Worm (Caenorhabditis elegans) whole organism, late embryonic: Measurements from ENCODE around the gene F18C5.10.

ENCODE experiments used
- C08G9.2 ChIP-seq: sonication (generic microtip); optimal IDR thresholded peaks from 2 replicates; lab custom pipeline; 2016; ENCODE audit warnings: mild to moderate bottlenecking, missing genetic modification characterization, moderate library complexity, missing compliant biosample characterization
- F13H6.1 ChIP-seq: sonication (generic microtip); optimal IDR thresholded peaks from 2 replicates; lab custom pipeline; 2016; ENCODE audit warnings: missing genetic modification characterization, missing compliant biosample characterization
- K02D7.2 ChIP-seq: sonication (generic microtip); optimal IDR thresholded peaks from 2 replicates; lab custom pipeline; 2017; ENCODE audit warnings: mild to moderate bottlenecking, missing genetic modification characterization, missing compliant biosample characterization
- K09A11.1 ChIP-seq: sonication (generic microtip); optimal IDR thresholded peaks from 2 replicates; lab custom pipeline; 2017; ENCODE audit warnings: antibody characterized with exemption, mild to moderate bottlenecking, missing genetic modification characterization, missing compliant biosample characterization; ENCODE audit not compliant: insufficient read depth
- T23F11.4 ChIP-seq: fragments of 200-800 bp; sonication (Bioruptor generic); optimal IDR thresholded peaks from 2 replicates; lab custom pipeline; 2018; ENCODE audit warnings: mild to moderate bottlenecking, missing genetic modification characterization, missing compliant biosample characterization
- Y22D7AL.16 ChIP-seq: sonication (generic microtip); optimal IDR thresholded peaks from 2 replicates; lab custom pipeline; 2016; ENCODE audit warnings: missing genetic modification characterization, missing compliant biosample characterization
- ceh-18 ChIP-seq: sonication (generic microtip); optimal IDR thresholded peaks from 2 replicates; lab custom pipeline; 2016; ENCODE audit warnings: missing genetic modification characterization, missing compliant biosample characterization
- ceh-2 ChIP-seq: sonication (generic microtip); optimal IDR thresholded peaks from 2 replicates; lab custom pipeline; 2016; ENCODE audit warnings: missing genotype, missing genetic modification characterization, missing compliant biosample characterization
- ceh-31 ChIP-seq: sonication (generic microtip); optimal IDR thresholded peaks from 2 replicates; lab custom pipeline; 2016; ENCODE audit warnings: missing genetic modification characterization, missing compliant biosample characterization
- ceh-6 ChIP-seq: fragments of 200-800 bp; sonication (Bioruptor generic); optimal IDR thresholded peaks from 2 replicates; lab custom pipeline; 2018; ENCODE audit warnings: mild to moderate bottlenecking, missing genetic modification characterization, missing compliant biosample characterization
- ceh-9 ChIP-seq: sonication (generic microtip); optimal IDR thresholded peaks from 2 replicates; lab custom pipeline; 2016; ENCODE audit warnings: mild to moderate bottlenecking, missing genetic modification characterization, inconsistent platforms, missing compliant biosample characterization
- dmd-4 ChIP-seq: sonication (generic microtip); optimal IDR thresholded peaks from 2 replicates; lab custom pipeline; 2016; ENCODE audit warnings: borderline replicate concordance, missing genetic modification characterization, missing compliant biosample characterization
- ets-4 ChIP-seq: sonication (generic microtip); optimal IDR thresholded peaks from 2 replicates; lab custom pipeline; 2016; ENCODE audit warnings: missing genetic modification characterization, missing compliant biosample characterization
- eyg-1 ChIP-seq: sonication (generic microtip); optimal IDR thresholded peaks from 2 replicates; lab custom pipeline; 2016; ENCODE audit warnings: missing genotype, missing genetic modification characterization, missing compliant biosample characterization
- fkh-10 ChIP-seq: fragments of 150-350 bp; optimal IDR thresholded peaks from 2 replicates; lab custom pipeline; 2014; ENCODE audit warnings: missing biosample characterization, missing genetic modification reagents, missing genetic modification characterization
- gmeb-2 ChIP-seq: sonication (generic microtip); optimal IDR thresholded peaks from 2 replicates; lab custom pipeline; 2016; ENCODE audit warnings: missing genetic modification characterization, inconsistent platforms, missing compliant biosample characterization
- hlh-15 ChIP-seq: sonication (generic microtip); optimal IDR thresholded peaks from 2 replicates; lab custom pipeline; 2016; ENCODE audit warnings: missing genetic modification characterization, missing compliant biosample characterization
- hlh-30 ChIP-seq: sonication (generic microtip); optimal IDR thresholded peaks from 2 replicates; lab custom pipeline; 2017; ENCODE audit warnings: antibody characterized with exemption, missing genetic modification characterization, missing compliant biosample characterization; ENCODE audit not compliant: insufficient read depth
- hlh-8 ChIP-seq: sonication (generic microtip); optimal IDR thresholded peaks from 2 replicates; lab custom pipeline; 2016; ENCODE audit warnings: missing genotype, missing genetic modification characterization, missing compliant biosample characterization
- lim-6 ChIP-seq: sonication (generic microtip); optimal IDR thresholded peaks from 2 replicates; lab custom pipeline; 2016; ENCODE audit warnings: missing genetic modification characterization, missing compliant biosample characterization
- lin-11 ChIP-seq: fragments of 200-800 bp; sonication (Bioruptor generic); optimal IDR thresholded peaks from 2 replicates; lab custom pipeline; 2018; ENCODE audit warnings: mild to moderate bottlenecking, missing genetic modification characterization, missing compliant biosample characterization
- madf-2 ChIP-seq: sonication (generic microtip); optimal IDR thresholded peaks from 2 replicates; lab custom pipeline; 2017; ENCODE audit warnings: missing genetic modification characterization, missing compliant biosample characterization
- nfya-1 ChIP-seq: sonication (generic microtip); optimal IDR thresholded peaks from 2 replicates; lab custom pipeline; 2017; ENCODE audit warnings: missing genetic modification characterization, mild to moderate bottlenecking, missing compliant biosample characterization, antibody characterized with exemption, moderate library complexity
- nhr-11 ChIP-seq: fragments of 150-350 bp; optimal IDR thresholded peaks from 2 replicates; lab custom pipeline; 2014; ENCODE audit warnings: missing biosample characterization, missing genetic modification characterization
- nhr-232 ChIP-seq: sonication (generic microtip); optimal IDR thresholded peaks from 2 replicates; lab custom pipeline; 2016; ENCODE audit warnings: missing genetic modification characterization, missing compliant biosample characterization
- pag-3 ChIP-seq: sonication (generic microtip); optimal IDR thresholded peaks from 2 replicates; lab custom pipeline; 2016; ENCODE audit warnings: missing compliant biosample characterization, missing genetic modification characterization, borderline replicate concordance
- pat-9 ChIP-seq: fragments of 200-800 bp; sonication (Bioruptor generic); optimal IDR thresholded peaks from 2 replicates; lab custom pipeline; 2018; ENCODE audit warnings: mild to moderate bottlenecking, missing genetic modification characterization, moderate library complexity, missing compliant biosample characterization
- pax-1 ChIP-seq: fragments of 150-350 bp; optimal IDR thresholded peaks from 2 replicates; lab custom pipeline; 2014; ENCODE audit warnings: missing biosample characterization, missing genetic modification characterization
- pha-2 ChIP-seq: sonication (generic microtip); optimal IDR thresholded peaks from 2 replicates; lab custom pipeline; 2017; ENCODE audit warnings: mild to moderate bottlenecking, missing genetic modification characterization, missing compliant biosample characterization
- pqm-1 ChIP-seq: sonication (generic microtip); optimal IDR thresholded peaks from 2 replicates; lab custom pipeline; 2016; ENCODE audit warnings: missing genetic modification characterization, missing compliant biosample characterization
- pros-1 ChIP-seq: fragments of 150-350 bp; optimal IDR thresholded peaks from 2 replicates; lab custom pipeline; 2014; ENCODE audit warnings: missing biosample characterization, missing genetic modification reagents, missing genetic modification characterization
- rnt-1 ChIP-seq: sonication (generic microtip); optimal IDR thresholded peaks from 2 replicates; lab custom pipeline; 2016; ENCODE audit warnings: missing genetic modification characterization, missing compliant biosample characterization
- sdc-2 ChIP-seq: sonication (generic microtip); optimal IDR thresholded peaks from 2 replicates; lab custom pipeline; 2016; ENCODE audit warnings: missing genotype, missing genetic modification characterization, missing compliant biosample characterization
- ttx-3 ChIP-seq: sonication (generic microtip); optimal IDR thresholded peaks from 2 replicates; lab custom pipeline; 2016; ENCODE audit warnings: missing genetic modification reagents, missing genetic modification characterization, missing compliant biosample characterization
- unc-3 ChIP-seq, 2 experiments: fragments of 200-800 bp in 1 of 2; sonication (Bioruptor generic) in 1 of 2; sonication (generic microtip) in 1 of 2; conservative IDR thresholded peaks in 1 of 2; optimal IDR thresholded peaks in 1 of 2; 2 replicates each; pipeline versions ENCODE4 v1.3.6 to Lab custom; 2016 to 2022; ENCODE audit warnings: missing compliant biosample characterization in 2 of 2, missing genetic modification characterization in 2 of 2, missing genetic modification reagents in 1 of 2
- unc-42 ChIP-seq: sonication (generic microtip); optimal IDR thresholded peaks from 2 replicates; lab custom pipeline; 2016; ENCODE audit warnings: missing genotype, missing genetic modification characterization, missing compliant biosample characterization
- unc-55 ChIP-seq: sonication (generic microtip); optimal IDR thresholded peaks from 2 replicates; lab custom pipeline; 2017; ENCODE audit warnings: missing biosample characterization, missing genetic modification reagents, missing genetic modification characterization
- zip-5 ChIP-seq: sonication (generic microtip); optimal IDR thresholded peaks from 2 replicates; lab custom pipeline; 2016; ENCODE audit warnings: missing genetic modification characterization, missing compliant biosample characterization
- ztf-16 ChIP-seq: sonication (generic microtip); optimal IDR thresholded peaks from 2 replicates; lab custom pipeline; 2017; ENCODE audit warnings: missing genetic modification characterization, missing compliant biosample characterization

F18C5.10 gene

ce11 chrII:6554677-6555076 is 6.6 kb downstream of the F18C5.10 start, which contains the start of gene wrn-1:
wrn-1 (plus strand) TSS chrII:6554977.
- TF ChIP-seq dmd-4 (tag; lab: Kevin White, UChicago), result no peak
- TF ChIP-seq pros-1 (tag; lab: Kevin White, UChicago), result no peak
- no peak for TF ChIP-seq nfya-1 (tag; lab: Kevin White, UChicago)
- no peak for TF ChIP-seq hlh-30
- no peak for TF ChIP-seq pha-2 (tag; lab: Kevin White, UChicago)
- no peak for TF ChIP-seq eyg-1 (tag; lab: Kevin White, UChicago)
- TF ChIP-seq ceh-2, result no peak
- no peak for TF ChIP-seq pqm-1 (tag; lab: Kevin White, UChicago)
- no peak for TF ChIP-seq T23F11.4 (GFP tag; lab: Kevin White, UChicago)
- TF ChIP-seq hlh-15 (tag; lab: Kevin White, UChicago), result no peak
- TF ChIP-seq C08G9.2, result no peak
- no peak for TF ChIP-seq ceh-31
- no peak for TF ChIP-seq ttx-3 (tag; lab: Kevin White, UChicago)
- no peak for TF ChIP-seq fkh-10 (GFP tag; lab: Kevin White, UChicago)
- no peak for TF ChIP-seq nhr-232 (tag; lab: Kevin White, UChicago)

DNA sequence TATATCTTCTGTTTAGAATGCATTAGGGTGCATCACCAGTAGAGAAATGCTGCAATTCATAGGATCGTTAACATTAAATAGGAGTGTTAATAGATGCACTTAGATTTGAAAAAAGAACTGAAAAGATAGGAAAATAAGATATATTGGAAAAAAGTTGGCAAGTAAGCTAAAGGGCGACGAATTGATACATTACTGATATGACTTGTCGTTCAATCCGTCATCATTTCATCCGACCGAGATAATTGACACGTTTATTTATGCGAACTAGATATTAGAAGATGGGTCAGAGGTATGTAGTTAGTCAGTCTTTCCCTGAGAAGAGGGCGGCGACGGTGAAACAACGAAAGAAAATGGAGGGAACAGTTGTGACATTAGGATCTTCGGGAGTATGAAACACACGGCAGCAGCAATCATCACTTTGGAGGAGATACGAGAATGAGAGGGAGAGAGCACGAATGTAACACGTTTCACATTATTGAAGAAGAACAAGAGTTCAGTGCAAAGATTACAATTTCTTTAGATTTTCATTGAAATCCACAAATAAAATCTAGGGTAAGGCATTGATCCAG is 16.3 kb downstream of the F18C5.10 start, which contains the start of gene lron-15:
Gene lron-15, minus strand, starts transcription at position 51 of the 569 bp plus-strand sequence.
- TF ChIP-seq unc-55 (GFP tag; lab: Kevin White, UChicago), result peak; percentile 50
- TF ChIP-seq ceh-18 (tag; lab: Kevin White, UChicago), result no peak
- TF ChIP-seq F13H6.1 (tag; lab: Kevin White, UChicago), result no peak
- peak; percentile 21 for TF ChIP-seq rnt-1 (tag; lab: Kevin White, UChicago)

DNA sequence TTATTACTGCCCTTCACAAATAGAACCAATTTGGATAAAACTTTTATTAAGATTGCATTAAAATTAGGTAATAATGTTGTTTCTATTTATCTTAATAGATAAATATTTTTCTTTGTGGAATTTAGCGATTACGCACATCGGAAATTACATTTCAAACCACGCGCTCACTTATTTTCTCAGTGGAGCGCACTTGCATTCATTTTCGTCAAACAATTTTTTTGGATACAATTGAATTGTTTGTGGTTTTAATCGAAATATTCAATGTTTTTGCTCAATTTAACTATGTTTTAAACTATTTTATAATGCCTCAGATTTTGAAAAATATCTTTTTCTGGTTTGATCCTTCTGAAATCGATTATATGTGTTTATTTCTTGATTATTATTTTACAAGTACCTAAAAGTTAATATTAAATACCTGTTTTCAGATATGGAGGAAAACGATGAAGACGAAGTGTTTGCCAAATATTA is 25.3 kb downstream of the F18C5.10 start, which contains the start of gene utp-20:
Gene utp-20, plus strand, starts transcription at position 418 of the 468 bp plus-strand sequence.
- TF ChIP-seq unc-42 (tag; lab: Kevin White, UChicago) (peak; percentile 81), ets-4 (no peak), hlh-15 (tag; lab: Kevin White, UChicago) (no peak), pros-1 (tag; lab: Kevin White, UChicago) (no peak), nhr-11 (tag; lab: Kevin White, UChicago) (no peak), C08G9.2 (no peak), gmeb-2 (tag; lab: Kevin White, UChicago) (no peak), ceh-31 (peak; percentile 26), zip-5 (tag; lab: Kevin White, UChicago) (no peak), sdc-2 (tag; lab: Kevin White, UChicago) (no peak), pat-9 (tag; lab: Kevin White, UChicago) (no peak), F13H6.1 (tag; lab: Kevin White, UChicago) (no peak), unc-3 (GFP tag; conservative IDR thresholded peaks at IDR 0.05; lab: Robert Waterston, UW) (no peak), unc-3 (tag; optimal IDR thresholded peaks at IDR 0.05; lab: Kevin White, UChicago) (no peak), ceh-2 (no peak), ceh-9 (tag; lab: Kevin White, UChicago) (no peak), pax-1 (no peak), K02D7.2 (tag; lab: Kevin White, UChicago) (no peak), pag-3 (tag; lab: Kevin White, UChicago) (no peak), eyg-1 (tag; lab: Kevin White, UChicago) (no peak), pqm-1 (tag; lab: Kevin White, UChicago) (no peak), Y22D7AL.16 (tag; lab: Kevin White, UChicago) (no peak), ceh-18 (tag; lab: Kevin White, UChicago) (no peak), nfya-1 (tag; lab: Kevin White, UChicago) (peak; percentile 5), hlh-30 (peak; percentile 70)

DNA sequence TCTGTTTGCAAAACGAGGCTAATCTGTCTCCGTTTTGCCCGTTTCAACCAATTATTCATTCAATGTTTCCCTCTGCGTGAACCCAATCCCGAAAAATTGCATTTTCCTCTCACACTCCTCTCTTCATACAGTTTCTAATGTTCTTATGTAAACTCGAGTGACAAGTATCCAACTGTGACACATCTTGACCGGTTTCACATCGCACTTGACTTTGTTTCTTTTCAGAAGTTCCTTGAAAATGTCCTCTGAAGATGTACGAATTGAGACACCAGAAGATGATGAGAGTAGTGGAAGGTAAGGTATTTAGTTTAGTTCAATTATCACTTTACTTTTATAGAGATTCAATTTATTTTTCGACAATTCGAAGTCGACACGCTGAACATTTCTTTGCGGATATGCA is 29.3 kb downstream of the F18C5.10 start, which contains the start of gene abcx-1:
Gene abcx-1, plus strand, starts transcription at position 224 of the 400 bp plus-strand sequence.
- TF ChIP-seq sdc-2 (tag; lab: Kevin White, UChicago) (no peak), gmeb-2 (tag; lab: Kevin White, UChicago) (no peak), C08G9.2 (no peak), ttx-3 (tag; lab: Kevin White, UChicago) (no peak), lin-11 (tag; lab: Kevin White, UChicago) (no peak), madf-2 (tag; lab: Kevin White, UChicago) (no peak), ceh-9 (tag; lab: Kevin White, UChicago) (no peak), ztf-16 (tag; lab: Kevin White, UChicago) (no peak), lim-6 (no peak), Y22D7AL.16 (tag; lab: Kevin White, UChicago) (no peak), K09A11.1 (tag; lab: Kevin White, UChicago) (no peak), dmd-4 (tag; lab: Kevin White, UChicago) (no peak), hlh-8 (tag; lab: Kevin White, UChicago) (no peak), ceh-6 (GFP tag; lab: Kevin White, UChicago) (no peak), pax-1 (no peak), T23F11.4 (GFP tag; lab: Kevin White, UChicago) (no peak), hlh-15 (tag; lab: Kevin White, UChicago) (no peak)
- TF ChIP-seq, all 69 proteins: peak for 0
